Fruit fly (Drosophila melanogaster) whole organism, embryonic: ENCODE measurements around the gene CG7352.

ENCODE experiments used
- Abd-B ChIP-seq: fragments of 200-800 bp; sonication (Bioruptor generic); optimal IDR thresholded peaks from 2 replicates; lab custom pipeline; 2018; ENCODE audit warnings: missing biosample characterization, mild to moderate bottlenecking, missing genetic modification characterization, moderate library complexity
- Antp ChIP-seq: fragments of 200-800 bp; sonication (Bioruptor generic); optimal IDR thresholded peaks from 3 replicates; lab custom pipeline; 2016; ENCODE audit warnings: missing biosample characterization, missing genetic modification characterization
- Awh ChIP-seq: fragments of 200-800 bp; sonication (Bioruptor generic); IDR thresholded peaks from 2 replicates; pipeline ENCODE4, ENCODE4 v1.3.6; 2022; ENCODE audit warnings: missing biosample characterization, missing genetic modification characterization
- B-H1 ChIP-seq: fragments of 200-800 bp; sonication (Bioruptor generic); IDR thresholded peaks from 3 replicates; pipeline ENCODE4 v1.3.6; 2022; ENCODE audit warnings: missing biosample characterization, missing genetic modification characterization
- B-H2 ChIP-seq: fragments of 200-800 bp; sonication (Bioruptor generic); optimal IDR thresholded peaks from 2 replicates; lab custom pipeline; 2018; ENCODE audit warnings: missing biosample characterization, mild to moderate bottlenecking, missing genetic modification characterization
- BEAF-32 ChIP-seq: fragments of 200-800 bp; sonication (Bioruptor generic); optimal IDR thresholded peaks from 3 replicates; lab custom pipeline; 2017; ENCODE audit warnings: missing biosample characterization, missing genetic modification characterization, mild to moderate bottlenecking, moderate library complexity, missing genetic modification reagents
- CG13287 ChIP-seq: fragments of 200-800 bp; sonication (Bioruptor generic); IDR thresholded peaks from 2 replicates; pipeline ENCODE4 v1.3.6; 2022; ENCODE audit warnings: missing biosample characterization, missing genetic modification characterization; ENCODE audit not compliant: partially characterized antibody
- CG13775 ChIP-seq: fragments of 200-800 bp; sonication (Bioruptor generic); optimal IDR thresholded peaks from 3 replicates; lab custom pipeline; 2017; ENCODE audit warnings: missing biosample characterization, mild to moderate bottlenecking, missing genetic modification characterization
- CG15269 ChIP-seq: fragments of 200-800 bp; sonication (Bioruptor generic); optimal IDR thresholded peaks from 2 replicates; lab custom pipeline; 2018; ENCODE audit warnings: missing biosample characterization, mild to moderate bottlenecking, missing genetic modification characterization, moderate library complexity
- CG1602 ChIP-seq: fragments of 200-800 bp; sonication (Bioruptor generic); optimal IDR thresholded peaks from 3 replicates; lab custom pipeline; 2016; ENCODE audit warnings: missing biosample characterization, missing genetic modification characterization
- CG16815 ChIP-seq: fragments of 200-800 bp; sonication (Bioruptor generic); optimal IDR thresholded peaks from 3 replicates; lab custom pipeline; 2017; ENCODE audit warnings: missing biosample characterization, mild to moderate bottlenecking, missing genetic modification characterization
- CG16863 ChIP-seq: fragments of 200-800 bp; sonication (Bioruptor generic); optimal IDR thresholded peaks from 3 replicates; lab custom pipeline; 2016; ENCODE audit warnings: missing biosample characterization, missing genetic modification characterization
- CG17568 ChIP-seq: fragments of 200-800 bp; sonication (Bioruptor generic); optimal IDR thresholded peaks from 2 replicates; lab custom pipeline; 2018; ENCODE audit warnings: missing biosample characterization, mild to moderate bottlenecking, missing genetic modification characterization, moderate library complexity
- CG3065 ChIP-seq: fragments of 200-800 bp; sonication (Bioruptor generic); optimal IDR thresholded peaks from 2 replicates; lab custom pipeline; 2016; ENCODE audit warnings: missing biosample characterization, missing genetic modification characterization
- CG4730 ChIP-seq: fragments of 200-800 bp; sonication (Bioruptor generic); IDR thresholded peaks from 2 replicates; pipeline ENCODE4 v1.3.6; 2022; ENCODE audit warnings: missing biosample characterization, missing genetic modification characterization
- CG5245 ChIP-seq: fragments of 200-800 bp; sonication (Bioruptor generic); optimal IDR thresholded peaks from 3 replicates; lab custom pipeline; 2016; ENCODE audit warnings: missing biosample characterization, missing genetic modification characterization
- CG6272 ChIP-seq: fragments of 200-800 bp; sonication (Bioruptor generic); IDR thresholded peaks from 2 replicates; pipeline ENCODE4 v1.3.6; 2022; ENCODE audit warnings: missing biosample characterization, missing genetic modification characterization
- CG6765 ChIP-seq: fragments of 200-800 bp; sonication (Bioruptor generic); optimal IDR thresholded peaks from 3 replicates; lab custom pipeline; 2017; ENCODE audit warnings: missing biosample characterization, mild to moderate bottlenecking, missing genetic modification characterization
- CG8089 ChIP-seq: fragments of 200-800 bp; sonication (Bioruptor generic); optimal IDR thresholded peaks from 3 replicates; lab custom pipeline; 2016; ENCODE audit warnings: missing biosample characterization, missing genetic modification characterization
- CG9727 ChIP-seq: fragments of 200-800 bp; sonication (Bioruptor generic); optimal IDR thresholded peaks from 3 replicates; lab custom pipeline; 2017; ENCODE audit warnings: missing biosample characterization, mild to moderate bottlenecking, missing genetic modification characterization
- CG9932 ChIP-seq: fragments of 200-800 bp; sonication (Bioruptor generic); IDR thresholded peaks from 2 replicates; pipeline ENCODE4 v1.3.6; 2022; ENCODE audit warnings: missing biosample characterization, missing genetic modification characterization
- GATAe ChIP-seq: fragments of 200-800 bp; sonication (Bioruptor generic); conservative IDR thresholded peaks from 2 replicates; pipeline ENCODE4 v1.3.6; 2022; ENCODE audit warnings: missing biosample characterization, missing genetic modification characterization
- Gug ChIP-seq: fragments of 200-800 bp; sonication (Bioruptor generic); IDR thresholded peaks from 4 replicates; pipeline ENCODE4 v1.3.6; 2022; ENCODE audit warnings: missing biosample characterization, missing genetic modification characterization
- H2.0 ChIP-seq: fragments of 200-800 bp; sonication (Bioruptor generic); IDR thresholded peaks from 2 replicates; pipeline ENCODE4 v1.3.6; 2022; ENCODE audit warnings: missing biosample characterization, missing genetic modification characterization
- HLH4C ChIP-seq: fragments of 200-800 bp; sonication (Bioruptor generic); IDR thresholded peaks from 3 replicates; pipeline ENCODE4 v1.3.6; 2022; ENCODE audit warnings: missing biosample characterization, missing genetic modification characterization; ENCODE audit not compliant: partially characterized antibody
- HmgD ChIP-seq: fragments of 200-800 bp; sonication (Bioruptor generic); optimal IDR thresholded peaks from 3 replicates; lab custom pipeline; 2016; ENCODE audit warnings: missing biosample characterization, missing genetic modification characterization
- Neu2 ChIP-seq: fragments of 200-800 bp; sonication (Bioruptor generic); optimal IDR thresholded peaks from 3 replicates; lab custom pipeline; 2016; ENCODE audit warnings: missing biosample characterization, missing genetic modification characterization, borderline replicate concordance
- Poxn ChIP-seq: fragments of 200-800 bp; sonication (Bioruptor generic); IDR thresholded peaks from 2 replicates; pipeline ENCODE4 v1.3.6; 2022; ENCODE audit warnings: missing biosample characterization, missing genetic modification characterization
- Usf ChIP-seq: fragments of 200-800 bp; sonication (Bioruptor generic); optimal IDR thresholded peaks from 2 replicates; lab custom pipeline; 2017; ENCODE audit warnings: missing genotype, missing biosample characterization, missing genetic modification characterization
- amos ChIP-seq: fragments of 200-800 bp; sonication (Bioruptor generic); IDR thresholded peaks from 2 replicates; pipeline ENCODE4 v1.3.6; 2022; ENCODE audit warnings: missing biosample characterization, missing genetic modification characterization; ENCODE audit not compliant: partially characterized antibody
- bcd ChIP-seq: fragments of 200-800 bp; sonication (Bioruptor generic); optimal IDR thresholded peaks from 2 replicates; lab custom pipeline; 2017; ENCODE audit warnings: missing biosample characterization, mild to moderate bottlenecking, missing genetic modification characterization
- bowl ChIP-seq: fragments of 200-800 bp; sonication (Bioruptor generic); IDR thresholded peaks from 2 replicates; pipeline ENCODE4 v1.3.6; 2022; ENCODE audit warnings: missing biosample characterization, missing genetic modification characterization
- chn ChIP-seq: fragments of 200-800 bp; sonication (Bioruptor generic); optimal IDR thresholded peaks from 2 replicates; lab custom pipeline; 2016; ENCODE audit warnings: missing biosample characterization, missing genetic modification characterization
- dmrt11E ChIP-seq: fragments of 200-800 bp; sonication (Bioruptor generic); optimal IDR thresholded peaks from 3 replicates; lab custom pipeline; 2018; ENCODE audit warnings: missing biosample characterization, mild to moderate bottlenecking, missing genetic modification characterization, moderate library complexity
- emc ChIP-seq: fragments of 200-800 bp; sonication (Bioruptor generic); optimal IDR thresholded peaks from 2 replicates; lab custom pipeline; 2016; ENCODE audit warnings: missing biosample characterization, missing genetic modification characterization
- fd102C ChIP-seq: fragments of 200-800 bp; sonication (Bioruptor generic); optimal IDR thresholded peaks from 2 replicates; lab custom pipeline; 2018; ENCODE audit warnings: missing biosample characterization, mild to moderate bottlenecking, missing genetic modification characterization, moderate library complexity
- gfzf ChIP-seq: fragments of 200-800 bp; sonication (Bioruptor generic); optimal IDR thresholded peaks from 2 replicates; lab custom pipeline; 2016; ENCODE audit warnings: missing biosample characterization, mild to moderate bottlenecking, missing genetic modification characterization, moderate library complexity
- grn ChIP-seq: fragments of 200-800 bp; sonication (Bioruptor generic); optimal IDR thresholded peaks from 3 replicates; lab custom pipeline; 2017; ENCODE audit warnings: missing biosample characterization, missing genetic modification characterization
- gro ChIP-seq: fragments of 200-800 bp; sonication (Bioruptor generic); optimal IDR thresholded peaks from 2 replicates; lab custom pipeline; 2016; ENCODE audit warnings: missing biosample characterization, missing genetic modification characterization
- gsb ChIP-seq: fragments of 200-800 bp; sonication (Bioruptor generic); IDR thresholded peaks from 2 replicates; pipeline ENCODE4 v1.3.6; 2022; ENCODE audit warnings: missing biosample characterization, missing genetic modification characterization
- gt ChIP-seq: fragments of 200-800 bp; sonication (Bioruptor generic); IDR thresholded peaks from 2 replicates; pipeline ENCODE4 v1.3.6; 2022; ENCODE audit warnings: missing biosample characterization, missing genetic modification characterization
- hbn ChIP-seq: fragments of 200-800 bp; sonication (Bioruptor generic); IDR thresholded peaks from 2 replicates; pipeline ENCODE4 v1.3.6; 2022; ENCODE audit warnings: missing biosample characterization, missing genetic modification characterization; ENCODE audit not compliant: partially characterized antibody
- klu ChIP-seq: fragments of 200-800 bp; sonication (Bioruptor generic); IDR thresholded peaks from 2 replicates; pipeline ENCODE4 v1.3.6; 2022; ENCODE audit warnings: missing biosample characterization, missing genetic modification characterization
- lbe ChIP-seq: fragments of 200-800 bp; sonication (Bioruptor generic); optimal IDR thresholded peaks from 2 replicates; lab custom pipeline; 2016; ENCODE audit warnings: missing biosample characterization, mild to moderate bottlenecking, missing genetic modification characterization
- lilli ChIP-seq: fragments of 200-800 bp; sonication (Bioruptor generic); optimal IDR thresholded peaks from 3 replicates; lab custom pipeline; 2016; ENCODE audit warnings: missing biosample characterization, missing genetic modification characterization
- onecut ChIP-seq: fragments of 200-800 bp; sonication (Bioruptor generic); IDR thresholded peaks from 2 replicates; pipeline ENCODE4 v1.3.6; 2022; ENCODE audit warnings: missing biosample characterization, missing genetic modification characterization
- pum ChIP-seq: fragments of 200-800 bp; sonication (Bioruptor generic); optimal IDR thresholded peaks from 2 replicates; lab custom pipeline; 2016; ENCODE audit warnings: missing biosample characterization, missing genetic modification characterization
- ranshi ChIP-seq: fragments of 200-800 bp; sonication (Bioruptor generic); IDR thresholded peaks from 2 replicates; pipeline ENCODE4 v1.3.6; 2022; ENCODE audit warnings: missing biosample characterization, missing genetic modification characterization
- shn ChIP-seq: fragments of 200-800 bp; sonication (Bioruptor generic); optimal IDR thresholded peaks from 3 replicates; lab custom pipeline; 2016; ENCODE audit warnings: missing biosample characterization, missing genetic modification characterization
- sim ChIP-seq: fragments of 200-800 bp; sonication (Bioruptor generic); IDR thresholded peaks from 2 replicates; pipeline ENCODE4 v1.3.6; 2022; ENCODE audit warnings: missing biosample characterization, missing genetic modification characterization
- vnd ChIP-seq: fragments of 200-800 bp; sonication (Bioruptor generic); IDR thresholded peaks from 3 replicates; pipeline ENCODE4 v1.3.6; 2022; ENCODE audit warnings: missing biosample characterization, missing genetic modification characterization; ENCODE audit not compliant: partially characterized antibody

CG7352 gene

dm6 chr3R:8356626-8357290, 9.4 kb downstream of the CG7352 start, which contains the start of gene stck (continued):
- no peak for TF ChIP-seq gsb (GFP tag; lab: Robert Waterston, UW)
- no peak for TF ChIP-seq Gug (GFP tag; lab: Robert Waterston, UW)
- peak; percentile 4 for TF ChIP-seq bcd
- peak; percentile 51; the same call in 1 of the 2 replicates for TF ChIP-seq GATAe (GFP tag; lab: Robert Waterston, UW)
- no peak for TF ChIP-seq Neu2 (GFP tag; lab: Kevin White, UChicago)
- no peak for TF ChIP-seq shn (GFP tag; lab: Kevin White, UChicago)
- peak; percentile 71; the same call in 1 of the 2 replicates for TF ChIP-seq amos
- no peak for TF ChIP-seq bowl (GFP tag; lab: Robert Waterston, UW)
- no peak for TF ChIP-seq Antp (GFP tag; lab: Kevin White, UChicago)
- no peak for TF ChIP-seq dmrt11E (tag; lab: Kevin White, UChicago)
- no peak for TF ChIP-seq chn (GFP tag; lab: Kevin White, UChicago)
- TF ChIP-seq CG4730 = no peak
- TF ChIP-seq CG6765 (GFP tag; lab: Kevin White, UChicago) = no peak
- TF ChIP-seq sim (GFP tag; lab: Robert Waterston, UW) = no peak
- TF ChIP-seq onecut (GFP tag; lab: Robert Waterston, UW) = no peak
- no peak for TF ChIP-seq Abd-B (GFP tag; lab: Kevin White, UChicago)
- TF ChIP-seq HLH4C (GFP tag; lab: Robert Waterston, UW) = peak; percentile 76
- TF ChIP-seq lilli (GFP tag; lab: Kevin White, UChicago) = no peak
- TF ChIP-seq H2.0 (GFP tag; lab: Robert Waterston, UW) = no peak
- TF ChIP-seq CG17568 (GFP tag; lab: Kevin White, UChicago) = no peak
- no peak for TF ChIP-seq emc (GFP tag; lab: Kevin White, UChicago)
- TF ChIP-seq klu = no peak
- no peak for TF ChIP-seq Awh (GFP tag; lab: Robert Waterston, UW)
- no peak for TF ChIP-seq CG15269
- no peak for TF ChIP-seq CG16863 (GFP tag; lab: Kevin White, UChicago)
- TF ChIP-seq fd102C = no peak
- no peak for TF ChIP-seq CG13775
- TF ChIP-seq B-H2 (GFP tag; lab: Kevin White, UChicago) = no peak
- TF ChIP-seq CG6272 (GFP tag; lab: Robert Waterston, UW) = no peak
- no peak for TF ChIP-seq ranshi (GFP tag; lab: Robert Waterston, UW)
- TF ChIP-seq CG5245 = no peak
- TF ChIP-seq Usf (GFP tag; lab: Kevin White, UChicago) = no peak
- peak; percentile 81 for TF ChIP-seq BEAF-32 (GFP tag; lab: Kevin White, UChicago)
- TF ChIP-seq pum (GFP tag; lab: Kevin White, UChicago) = no peak
- peak; percentile 62; the same call in 2 of the 3 replicates for TF ChIP-seq vnd (GFP tag; lab: Robert Waterston, UW)
- no peak for TF ChIP-seq CG9727 (GFP tag; lab: Kevin White, UChicago)
- TF ChIP-seq Poxn = no peak
- no peak for TF ChIP-seq grn (GFP tag; lab: Kevin White, UChicago)
- no peak for TF ChIP-seq CG9932 (GFP tag; lab: Robert Waterston, UW)
- no peak for TF ChIP-seq HmgD (GFP tag; lab: Kevin White, UChicago)
- TF ChIP-seq CG1602 = no peak
- no peak for TF ChIP-seq CG3065
- no peak for TF ChIP-seq CG16815 (GFP tag; lab: Kevin White, UChicago)
- TF ChIP-seq CG8089 (GFP tag; lab: Kevin White, UChicago) = no peak
- peak; percentile 94 for TF ChIP-seq gfzf (GFP tag; lab: Kevin White, UChicago)
- TF ChIP-seq gt (GFP tag; lab: Robert Waterston, UW) = no peak
- peak; percentile 71; the same call in 1 of the 2 replicates for TF ChIP-seq CG13287
- no peak for TF ChIP-seq lbe (GFP tag; lab: Kevin White, UChicago)
- TF ChIP-seq hbn = 0 out of 2 replicates have a peak, but pooled peaks have one; percentile 45
- peak; percentile 30 for TF ChIP-seq gro (GFP tag; lab: Kevin White, UChicago)
- no peak for TF ChIP-seq B-H1 (GFP tag; lab: Robert Waterston, UW)
